Fruit fly (Drosophila melanogaster) whole organism, wandering third instar larva: ENCODE results near the gene puc.

Source experiments
- Abd-B ChIP-seq: fragments of >200 bp; optimal IDR thresholded peaks from 2 replicates; lab custom pipeline; 2017; ENCODE audit warnings: missing biosample characterization, missing genetic modification characterization
- CG32264 ChIP-seq: fragments of 200-800 bp; sonication (Bioruptor generic); optimal IDR thresholded peaks from 2 replicates; lab custom pipeline; 2016; ENCODE audit warnings: missing biosample characterization, missing genetic modification characterization
- CG9705 ChIP-seq: fragments of 200-800 bp; sonication (Bioruptor generic); optimal IDR thresholded peaks from 2 replicates; lab custom pipeline; 2018; ENCODE audit warnings: missing biosample characterization, mild to moderate bottlenecking, missing genetic modification characterization
- CrebA ChIP-seq: fragments of 200-800 bp; sonication (Bioruptor generic); optimal IDR thresholded peaks from 2 replicates; lab custom pipeline; 2016; ENCODE audit warnings: missing biosample characterization, mild to moderate bottlenecking, missing genetic modification characterization, borderline replicate concordance
- Dfd ChIP-seq: fragments of >200 bp; optimal IDR thresholded peaks from 2 replicates; lab custom pipeline; 2017; ENCODE audit warnings: missing biosample characterization, missing genetic modification characterization
- Dif ChIP-seq: fragments of 200-275, 200-300 bp; sonication (Bioruptor generic); optimal IDR thresholded peaks from 2 replicates; lab custom pipeline; 2018; ENCODE audit warnings: missing biosample characterization, missing genetic modification characterization; ENCODE audit not compliant: partially characterized antibody
- GATAd ChIP-seq: sonication (Bioruptor generic); optimal IDR thresholded peaks from 2 replicates; lab custom pipeline; 2016; ENCODE audit warnings: missing biosample characterization, missing genetic modification characterization
- HLH106 ChIP-seq: fragments of 200-800 bp; optimal IDR thresholded peaks from 3 replicates; lab custom pipeline; 2019; ENCODE audit warnings: missing biosample characterization, mild to moderate bottlenecking, missing genetic modification characterization, moderate library complexity
- Hnf4 ChIP-seq: fragments of 200-800 bp; sonication (Bioruptor generic); optimal IDR thresholded peaks from 2 replicates; lab custom pipeline; 2016; ENCODE audit warnings: missing biosample characterization, mild to moderate bottlenecking, missing genetic modification characterization
- Hr78 ChIP-seq: fragments of >200 bp; optimal IDR thresholded peaks from 2 replicates; lab custom pipeline; 2017; ENCODE audit warnings: missing biosample characterization, missing genetic modification characterization
- Hr83 ChIP-seq: fragments of 200-300 bp; sonication (Bioruptor generic); optimal IDR thresholded peaks from 2 replicates; lab custom pipeline; 2016; ENCODE audit warnings: missing biosample characterization, mild to moderate bottlenecking, missing genetic modification characterization, moderate library complexity; ENCODE audit not compliant: poor library complexity, severe bottlenecking
- Jra ChIP-seq: sonication (Bioruptor generic); optimal IDR thresholded peaks from 2 replicates; lab custom pipeline; 2016; ENCODE audit warnings: missing biosample characterization, missing genetic modification characterization
- Mio ChIP-seq: sonication (Bioruptor generic); optimal IDR thresholded peaks from 2 replicates; lab custom pipeline; 2016; ENCODE audit warnings: missing biosample characterization, missing genetic modification characterization
- Myc ChIP-seq: fragments of >200 bp; optimal IDR thresholded peaks from 2 replicates; lab custom pipeline; 2017
- N ChIP-seq: fragments of >200 bp; optimal IDR thresholded peaks from 2 replicates; lab custom pipeline; 2018; ENCODE audit warnings: missing biosample characterization, missing external identifiers, missing genetic modification characterization
- OdsH ChIP-seq: fragments of 200-800 bp; sonication (Bioruptor generic); optimal IDR thresholded peaks from 2 replicates; lab custom pipeline; 2016; ENCODE audit warnings: missing biosample characterization, mild to moderate bottlenecking, missing genetic modification characterization
- Rel ChIP-seq, 2 experiments: fragments of 200-800 bp; sonication (Bioruptor generic) in 1 of 2; optimal IDR thresholded peaks; 2 replicates in 1 of 2; 3 replicates in 1 of 2; lab custom pipeline; 2016 to 2019; ENCODE audit warnings: mild to moderate bottlenecking in 2 of 2, missing biosample characterization in 2 of 2, missing genetic modification characterization in 2 of 2, moderate library complexity in 1 of 2
- Sp1 ChIP-seq: fragments of 200-800 bp; sonication (Bioruptor generic); optimal IDR thresholded peaks from 3 replicates; lab custom pipeline; 2019; ENCODE audit warnings: missing biosample characterization, mild to moderate bottlenecking, missing genetic modification characterization, moderate library complexity
- Vsx2 ChIP-seq: fragments of 200-300, 225-300 bp; sonication (Bioruptor generic); optimal IDR thresholded peaks from 2 replicates; lab custom pipeline; 2018; ENCODE audit warnings: missing biosample characterization, missing genetic modification characterization; ENCODE audit not compliant: partially characterized antibody
- br ChIP-seq: fragments of 200-800 bp; sonication (Bioruptor generic); optimal IDR thresholded peaks from 2 replicates; lab custom pipeline; 2016; ENCODE audit warnings: missing biosample characterization, missing genetic modification characterization
- brk ChIP-seq: fragments of 200-800 bp; sonication (Bioruptor generic); optimal IDR thresholded peaks from 2 replicates; lab custom pipeline; 2016; ENCODE audit warnings: missing biosample characterization, mild to moderate bottlenecking, missing genetic modification characterization
- dl ChIP-seq, 2 experiments: fragments of 175-275, 200-275 bp in 1 of 2; fragments of 200-275 bp in 1 of 2; sonication (Bioruptor generic); optimal IDR thresholded peaks; lab custom pipeline; 2018; ENCODE audit warnings: mild to moderate bottlenecking in 2 of 2, missing biosample characterization in 2 of 2, missing genetic modification characterization in 2 of 2, moderate library complexity in 2 of 2; ENCODE audit not compliant: partially characterized antibody in 2 of 2, insufficient read depth in 1 of 2
- dmrt93B ChIP-seq: fragments of 200-800 bp; sonication (Bioruptor generic); optimal IDR thresholded peaks from 2 replicates; lab custom pipeline; 2018; ENCODE audit warnings: missing biosample characterization, mild to moderate bottlenecking, missing genetic modification characterization
- dsf ChIP-seq: sonication (Bioruptor generic); optimal IDR thresholded peaks from 2 replicates; lab custom pipeline; 2016; ENCODE audit warnings: missing biosample characterization, missing genetic modification characterization, borderline replicate concordance
- ey ChIP-seq: fragments of 200-800 bp; sonication (Bioruptor generic); optimal IDR thresholded peaks from 2 replicates; lab custom pipeline; 2016; ENCODE audit warnings: missing biosample characterization, missing genetic modification characterization
- foxo ChIP-seq, 2 experiments: fragments of 200-800 bp; sonication (Bioruptor generic); optimal IDR thresholded peaks; 2 replicates in 1 of 2; 3 replicates in 1 of 2; lab custom pipeline; 2016 to 2017; ENCODE audit warnings: missing biosample characterization in 2 of 2, missing genetic modification characterization in 2 of 2
- fru ChIP-seq: fragments of 200-800 bp; sonication (Bioruptor generic); optimal IDR thresholded peaks from 3 replicates; lab custom pipeline; 2016; ENCODE audit warnings: missing biosample characterization, mild to moderate bottlenecking, missing genetic modification characterization
- h ChIP-seq: fragments of 200-800 bp; sonication (Bioruptor generic); optimal IDR thresholded peaks from 3 replicates; lab custom pipeline; 2016; ENCODE audit warnings: missing biosample characterization, mild to moderate bottlenecking, missing genetic modification characterization
- jim ChIP-seq: fragments of 175-275, 200-325 bp; sonication (Bioruptor generic); optimal IDR thresholded peaks from 2 replicates; lab custom pipeline; 2016; ENCODE audit warnings: missing biosample characterization, mild to moderate bottlenecking, missing genetic modification characterization
- lola ChIP-seq: fragments of >200 bp; optimal IDR thresholded peaks from 2 replicates; lab custom pipeline; 2017; ENCODE audit warnings: missing biosample characterization, missing genetic modification characterization
- pan ChIP-seq: fragments of >200 bp; optimal IDR thresholded peaks from 2 replicates; lab custom pipeline; 2017
- psq ChIP-seq: fragments of 200-800 bp; sonication (Bioruptor generic); optimal IDR thresholded peaks from 3 replicates; lab custom pipeline; 2017; ENCODE audit warnings: missing biosample characterization, mild to moderate bottlenecking, missing genetic modification characterization, moderate library complexity
- rgr ChIP-seq: fragments of 200-800 bp; sonication (Bioruptor generic); optimal IDR thresholded peaks from 3 replicates; lab custom pipeline; 2016; ENCODE audit warnings: missing biosample characterization, mild to moderate bottlenecking, missing genetic modification characterization
- sage ChIP-seq: fragments of 200-800 bp; sonication (Bioruptor generic); optimal IDR thresholded peaks from 2 replicates; lab custom pipeline; 2016; ENCODE audit warnings: missing biosample characterization, mild to moderate bottlenecking, missing genetic modification characterization
- sv ChIP-seq: fragments of 200-800 bp; sonication (Bioruptor generic); optimal IDR thresholded peaks from 3 replicates; lab custom pipeline; 2016; ENCODE audit warnings: missing biosample characterization, missing genetic modification characterization
- tai ChIP-seq: sonication (Bioruptor generic); optimal IDR thresholded peaks from 2 replicates; lab custom pipeline; 2016; ENCODE audit warnings: missing biosample characterization, missing genetic modification characterization
- usp ChIP-seq: fragments of >200 bp; optimal IDR thresholded peaks from 2 replicates; lab custom pipeline; 2017; ENCODE audit warnings: missing biosample characterization, missing genetic modification characterization
- woc ChIP-seq: sonication (Bioruptor generic); optimal IDR thresholded peaks from 2 replicates; lab custom pipeline; 2016; ENCODE audit warnings: missing biosample characterization, mild to moderate bottlenecking, missing genetic modification characterization

Gene puc

dm6 chr3R:8119457-8120337, 14.6 kb downstream of the puc start (continued):
- peak; percentile 78 to 90 for TF ChIP-seq dl (GFP tag; optimal IDR thresholded peaks at IDR 0.05; lab: Kevin White, UChicago; ENCODE audit: insufficient read depth in 1 of 2, partially characterized antibody in 2 of 2)

- no peak for TF ChIP-seq CG9705
- TF ChIP-seq Rel (GFP tag; optimal IDR thresholded peaks at IDR 0.05; lab: Kevin White, UChicago), result no peak
- peak; percentile 49 for TF ChIP-seq Rel (tag; optimal IDR thresholded peaks at IDR 0.05; lab: Kevin White, UChicago)
- no peak for TF ChIP-seq foxo (GFP tag; optimal IDR thresholded peaks at IDR 0.05; lab: Kevin White, UChicago)
- peak; percentile 86 for TF ChIP-seq Myc
These were observed 15.2 kb downstream of the puc start for dm6 chr3R:8120338-8120662.

- TF ChIP-seq Hr78 (GFP tag; lab: Kevin White, UChicago) (no peak), Rel (GFP tag; optimal IDR thresholded peaks at IDR 0.05; lab: Kevin White, UChicago) (no peak), Rel (tag; optimal IDR thresholded peaks at IDR 0.05; lab: Kevin White, UChicago) (peak; percentile 37), GATAd (no peak), usp (GFP tag; lab: Kevin White, UChicago) (no peak), ey (peak; percentile 57), Hnf4 (GFP tag; lab: Kevin White, UChicago) (peak; percentile 63), br (GFP tag; lab: Kevin White, UChicago) (peak; percentile 69), dmrt93B (GFP tag; lab: Kevin White, UChicago) (peak; percentile 5), sv (GFP tag; lab: Kevin White, UChicago) (peak; percentile 51), Jra (GFP tag; lab: Kevin White, UChicago) (peak; percentile 27), N (GFP tag; lab: Kevin White, UChicago) (no peak), CG32264 (peak; percentile 45), jim (GFP tag; lab: Kevin White, UChicago) (no peak), dsf (GFP tag; lab: Kevin White, UChicago) (peak; percentile 14), woc (GFP tag; lab: Kevin White, UChicago) (peak; percentile 68), HLH106 (peak; percentile 61), rgr (GFP tag; lab: Kevin White, UChicago) (peak; percentile 68), Mio (GFP tag; lab: Kevin White, UChicago) (no peak), dl (GFP tag; optimal IDR thresholded peaks at IDR 0.05; lab: Kevin White, UChicago; ENCODE audit: insufficient read depth in 1 of 2, partially characterized antibody in 2 of 2) (no peak), CrebA (GFP tag; lab: Kevin White, UChicago) (no peak), h (GFP tag; lab: Kevin White, UChicago) (peak; percentile 70), Hr83 (GFP tag; lab: Kevin White, UChicago) (peak; percentile 60), brk (GFP tag; lab: Kevin White, UChicago) (peak; percentile 82), foxo (GFP tag; optimal IDR thresholded peaks at IDR 0.05; lab: Kevin White, UChicago) (peak in 1 of 2 experiments; percentile 73), Vsx2 (no peak), sage (GFP tag; lab: Kevin White, UChicago) (no peak), psq (GFP tag; lab: Kevin White, UChicago) (peak; percentile 46), Dfd (GFP tag; lab: Kevin White, UChicago) (no peak), fru (GFP tag; lab: Kevin White, UChicago) (peak; percentile 86), lola (GFP tag; lab: Kevin White, UChicago) (no peak), pan (no peak), Sp1 (GFP tag; lab: Kevin White, UChicago) (peak; percentile 58), CG9705 (peak; percentile 51), Dif (GFP tag; lab: Kevin White, UChicago) (no peak), tai (GFP tag; lab: Kevin White, UChicago) (peak; percentile 4), Myc (peak; percentile 61), OdsH (GFP tag; lab: Kevin White, UChicago) (peak; percentile 18), Abd-B (GFP tag; lab: Kevin White, UChicago) (no peak)
These were observed 17.3 kb downstream of the puc start, which contains the start of gene CG7878 for dm6 chr3R:8122198-8122970. Gene CG7878, plus strand, starts transcription at chr3R:8122725.
